Fruit fly (Drosophila melanogaster): ENCODE measurements around the gene CG42374.

CG42374 gene

DNA sequence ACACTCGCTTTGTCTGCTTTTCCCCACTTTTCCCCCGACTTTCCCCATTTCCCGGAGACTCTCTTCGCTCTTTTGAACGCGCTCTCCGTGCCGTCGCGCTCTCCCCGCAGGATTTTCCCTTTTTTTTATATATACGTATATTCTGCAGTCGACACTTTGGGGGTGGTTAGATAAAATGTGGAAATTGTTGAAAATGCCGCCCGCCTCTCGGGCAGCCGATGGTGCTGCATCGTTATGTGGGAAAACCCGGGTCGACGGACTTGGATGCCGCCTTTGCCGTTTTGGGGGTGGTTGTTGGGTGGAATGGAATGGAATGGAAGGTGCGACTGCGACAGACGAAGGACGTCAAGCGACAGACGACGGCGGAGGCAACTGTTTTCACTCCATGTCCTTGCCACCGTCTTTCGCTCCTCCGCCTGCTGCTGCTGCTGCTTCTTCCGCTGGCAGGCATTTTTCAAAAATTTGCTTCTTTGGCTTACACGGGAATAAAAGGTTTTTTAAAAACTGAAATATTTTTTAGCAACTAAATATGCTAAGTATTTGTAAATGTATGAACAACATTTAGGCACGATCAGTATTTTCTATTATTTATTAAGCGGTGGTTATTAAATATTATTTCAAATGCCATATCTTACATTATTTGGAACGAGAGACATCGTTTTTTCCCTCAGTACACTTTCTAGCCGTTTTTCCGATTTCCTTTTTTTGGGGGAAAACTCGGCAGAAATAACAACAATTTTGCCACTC lies 32.6 kb upstream of the CG42374 start (continued):
- TF ChIP-seq Bgb (GFP tag; IDR thresholded peaks at IDR 0.05; ENCODE audit: partially characterized antibody) (no peak), vfl (GFP tag; optimal IDR thresholded peaks at IDR 0.05) (no peak), ssp (GFP tag; IDR thresholded peaks at IDR 0.05) (no peak), gcm2 (GFP tag; optimal IDR thresholded peaks at IDR 0.05) (no peak), CG11504 (tag; optimal IDR thresholded peaks at IDR 0.05) (peak; percentile 62), gsb-n (tag; optimal IDR thresholded peaks at IDR 0.05) (no peak), Ravus (GFP tag; IDR thresholded peaks at IDR 0.05) (no peak), CG10321 (GFP tag; IDR thresholded peaks at IDR 0.05) (no peak), Spps (tag; optimal IDR thresholded peaks at IDR 0.05) (no peak), wdn (GFP tag; IDR thresholded peaks at IDR 0.05) (no peak), NC2α (GFP tag; optimal IDR thresholded peaks at IDR 0.05) (no peak), zen2 (GFP tag; IDR thresholded peaks at IDR 0.05; ENCODE audit: partially characterized antibody) (no peak), CG9797 (GFP tag; optimal IDR thresholded peaks at IDR 0.05) (no peak), btn (GFP tag; optimal IDR thresholded peaks at IDR 0.05) (no peak), Trl (optimal IDR thresholded peaks at IDR 0.05) (peak; percentile 46 to 54), Trl (GFP tag; optimal IDR thresholded peaks at IDR 0.05) (no peak), gt (GFP tag; IDR thresholded peaks at IDR 0.05) (no peak), CG6791 (GFP tag; IDR thresholded peaks at IDR 0.05; ENCODE audit: partially characterized antibody) (no peak), CoRest (tag; optimal IDR thresholded peaks at IDR 0.05) (peak; percentile 29), luna (GFP tag; optimal IDR thresholded peaks at IDR 0.05) (no peak), CG10979 (tag; optimal IDR thresholded peaks at IDR 0.05) (peak; percentile 9), ewg (GFP tag; optimal IDR thresholded peaks at IDR 0.05) (peak; percentile 7), Dbx (GFP tag; IDR thresholded peaks at IDR 0.05) (no peak), lilli (GFP tag; optimal IDR thresholded peaks at IDR 0.05) (no peak), CG7357 (GFP tag; IDR thresholded peaks at IDR 0.05) (no peak), chif (GFP tag; optimal IDR thresholded peaks at IDR 0.05) (no peak), CG30431 (GFP tag; optimal IDR thresholded peaks at IDR 0.05) (no peak), fru (optimal IDR thresholded peaks at IDR 0.05) (no peak), fd64A (GFP tag; optimal IDR thresholded peaks at IDR 0.05) (no peak), tap (tag; optimal IDR thresholded peaks at IDR 0.05) (no peak), MESR4 (GFP tag; optimal IDR thresholded peaks at IDR 0.05) (no peak), CG16815 (GFP tag; optimal IDR thresholded peaks at IDR 0.05) (no peak), CG3838 (GFP tag; optimal IDR thresholded peaks at IDR 0.05) (no peak), cad (GFP tag; optimal IDR thresholded peaks at IDR 0.05) (no peak), lov (optimal IDR thresholded peaks at IDR 0.05) (no peak), lov (GFP tag; IDR thresholded peaks at IDR 0.05) (no peak), trem (tag; optimal IDR thresholded peaks at IDR 0.05) (no peak), inv (GFP tag; IDR thresholded peaks at IDR 0.05; ENCODE audit: partially characterized antibody) (no peak), gfzf (GFP tag; optimal IDR thresholded peaks at IDR 0.05) (no peak), CG7556 (GFP tag; optimal IDR thresholded peaks at IDR 0.05) (peak; percentile 74), CG31224 (GFP tag; IDR thresholded peaks at IDR 0.05) (no peak), aop (GFP tag; IDR thresholded peaks at IDR 0.05) (no peak), CG1602 (GFP tag; optimal IDR thresholded peaks at IDR 0.05) (no peak), CG14667 (GFP tag; IDR thresholded peaks at IDR 0.05) (no peak), CG12299 (tag; optimal IDR thresholded peaks at IDR 0.05) (no peak), twi (tag; optimal IDR thresholded peaks at IDR 0.05) (no peak), Dip2 (GFP tag; IDR thresholded peaks at IDR 0.05) (no peak), Hr3 (GFP tag; optimal IDR thresholded peaks at IDR 0.05) (no peak), B-H2 (GFP tag; optimal IDR thresholded peaks at IDR 0.05) (no peak), CG13775 (GFP tag; optimal IDR thresholded peaks at IDR 0.05) (peak; percentile 31), Blimp-1 (GFP tag; optimal IDR thresholded peaks at IDR 0.05) (peak; percentile 37), phol (tag; optimal IDR thresholded peaks at IDR 0.05) (peak; percentile 25)
